Fruit fly (Drosophila melanogaster) whole organism, embryonic: Measurements from ENCODE around the gene CG9628.

ENCODE experiments used
- ATbp ChIP-seq: fragments of 200-800 bp; sonication (Bioruptor generic); optimal IDR thresholded peaks from 2 replicates; lab custom pipeline; 2017; ENCODE audit warnings: missing biosample characterization, mild to moderate bottlenecking, missing genetic modification characterization, missing genetic modification reagents
- Awh ChIP-seq: fragments of 200-800 bp; sonication (Bioruptor generic); IDR thresholded peaks from 2 replicates; pipeline ENCODE4, ENCODE4 v1.3.6; 2022; ENCODE audit warnings: missing biosample characterization, missing genetic modification characterization
- CG12299 ChIP-seq: fragments of 200-800 bp; sonication (Bioruptor generic); optimal IDR thresholded peaks from 2 replicates; lab custom pipeline; 2018; ENCODE audit warnings: missing biosample characterization, mild to moderate bottlenecking, missing genetic modification characterization
- CG13296 ChIP-seq: fragments of 200-800 bp; sonication (Bioruptor generic); optimal IDR thresholded peaks from 3 replicates; lab custom pipeline; 2018; ENCODE audit warnings: missing biosample characterization, mild to moderate bottlenecking, missing genetic modification characterization
- CG14014 ChIP-seq: fragments of 200-800 bp; sonication (Bioruptor generic); IDR thresholded peaks from 2 replicates; pipeline ENCODE4 v1.3.6; 2022; ENCODE audit warnings: missing biosample characterization, missing genetic modification characterization
- CG14710 ChIP-seq: fragments of 200-800 bp; sonication (Bioruptor generic); optimal IDR thresholded peaks from 3 replicates; lab custom pipeline; 2019; ENCODE audit warnings: missing biosample characterization, mild to moderate bottlenecking, missing genetic modification characterization, moderate library complexity
- CG16863 ChIP-seq: fragments of 200-800 bp; sonication (Bioruptor generic); optimal IDR thresholded peaks from 3 replicates; lab custom pipeline; 2016; ENCODE audit warnings: missing biosample characterization, missing genetic modification characterization
- CG18619 ChIP-seq: fragments of 200-800 bp; sonication (Bioruptor generic); optimal IDR thresholded peaks from 3 replicates; lab custom pipeline; 2017; ENCODE audit warnings: missing biosample characterization, mild to moderate bottlenecking, missing genetic modification characterization
- CG2116 ChIP-seq: fragments of 200-800 bp; sonication (Bioruptor generic); optimal IDR thresholded peaks from 3 replicates; lab custom pipeline; 2018; ENCODE audit warnings: missing biosample characterization, mild to moderate bottlenecking, missing genetic modification characterization
- CG3281 ChIP-seq: fragments of 200-800 bp; sonication (Bioruptor generic); optimal IDR thresholded peaks from 3 replicates; lab custom pipeline; 2017; ENCODE audit warnings: missing biosample characterization, mild to moderate bottlenecking, missing genetic modification characterization
- CG33213 ChIP-seq: fragments of 200-800 bp; sonication (Bioruptor generic); optimal IDR thresholded peaks from 3 replicates; lab custom pipeline; 2016; ENCODE audit warnings: missing biosample characterization, missing genetic modification characterization
- CG3995 ChIP-seq: fragments of 200-800 bp; sonication (Bioruptor generic); optimal IDR thresholded peaks from 3 replicates; lab custom pipeline; 2016; ENCODE audit warnings: missing biosample characterization, missing genetic modification characterization
- CG4707 ChIP-seq: fragments of 200-800 bp; sonication (Bioruptor generic); optimal IDR thresholded peaks from 2 replicates; lab custom pipeline; 2018; ENCODE audit warnings: missing biosample characterization, mild to moderate bottlenecking, missing genetic modification characterization, moderate library complexity
- CG6175 ChIP-seq: fragments of 200-800 bp; sonication (Bioruptor generic); IDR thresholded peaks from 3 replicates; pipeline ENCODE4 v1.3.6; 2022; ENCODE audit warnings: missing biosample characterization, missing genetic modification characterization
- CG6254 ChIP-seq: fragments of 200-800 bp; sonication (Bioruptor generic); optimal IDR thresholded peaks from 3 replicates; lab custom pipeline; 2017; ENCODE audit warnings: mild to moderate bottlenecking, missing biosample characterization, missing genetic modification reagents, missing genetic modification characterization
- CG6272 ChIP-seq: fragments of 200-800 bp; sonication (Bioruptor generic); IDR thresholded peaks from 2 replicates; pipeline ENCODE4 v1.3.6; 2022; ENCODE audit warnings: missing biosample characterization, missing genetic modification characterization
- CG7556 ChIP-seq: fragments of 200-800 bp; sonication (Bioruptor generic); optimal IDR thresholded peaks from 2 replicates; lab custom pipeline; 2017; ENCODE audit warnings: missing biosample characterization, mild to moderate bottlenecking, missing genetic modification characterization
- Chrac-16 ChIP-seq: fragments of 200-800 bp; sonication (Bioruptor generic); optimal IDR thresholded peaks from 3 replicates; lab custom pipeline; 2016; ENCODE audit warnings: missing biosample characterization, missing genetic modification characterization
- D ChIP-seq, 2 experiments: fragments of 200-800 bp in 1 of 2; fragments of >200 bp in 1 of 2; sonication (Bioruptor generic) in 1 of 2; optimal IDR thresholded peaks; 2 replicates in 1 of 2; 3 replicates in 1 of 2; lab custom pipeline; 2017; ENCODE audit warnings: mild to moderate bottlenecking in 1 of 2, missing biosample characterization in 1 of 2, missing genetic modification characterization in 1 of 2, missing genetic modification reagents in 1 of 2
- Dbx ChIP-seq: fragments of 200-800 bp; sonication (Bioruptor generic); IDR thresholded peaks from 3 replicates; pipeline ENCODE4 v1.3.6; 2022; ENCODE audit warnings: missing biosample characterization, missing genetic modification characterization
- E2f2 ChIP-seq: fragments of 200-800 bp; sonication (Bioruptor generic); IDR thresholded peaks from 2 replicates; pipeline ENCODE4 v1.3.6; 2022; ENCODE audit warnings: missing biosample characterization, missing genetic modification characterization
- Ets65A ChIP-seq: fragments of 200-800 bp; sonication (Bioruptor generic); peaks from one replicate; lab custom pipeline; 2016; ENCODE audit warnings: missing biosample characterization, missing genetic modification characterization
- HLH3B ChIP-seq: fragments of 200-800 bp; sonication (Bioruptor generic); IDR thresholded peaks from 2 replicates; pipeline ENCODE4 v1.3.6; 2022; ENCODE audit warnings: missing biosample characterization, missing genetic modification characterization
- Hr39 ChIP-seq: fragments of >200 bp; optimal IDR thresholded peaks from 2 replicates; lab custom pipeline; 2017
- Hr78 ChIP-seq, 2 experiments: fragments of 200-800 bp in 1 of 2; fragments of >200 bp in 1 of 2; sonication (Bioruptor generic) in 1 of 2; optimal IDR thresholded peaks; 2 replicates each; lab custom pipeline; 2017 to 2019; ENCODE audit warnings: missing biosample characterization in 2 of 2, missing genetic modification characterization in 2 of 2, mild to moderate bottlenecking in 1 of 2, moderate library complexity in 1 of 2
- Hsf ChIP-seq: fragments of 200-800 bp; sonication (Bioruptor generic); optimal IDR thresholded peaks from 3 replicates; lab custom pipeline; 2016; ENCODE audit warnings: missing biosample characterization, missing genetic modification characterization
- Med ChIP-seq: fragments of 200-800 bp; sonication (Bioruptor generic); peaks from one replicate; lab custom pipeline; 2016; ENCODE audit warnings: missing biosample characterization, missing genetic modification characterization, mild to moderate bottlenecking, inconsistent platforms, moderate library complexity
- Ravus ChIP-seq: fragments of 200-800 bp; sonication (Bioruptor generic); IDR thresholded peaks from 2 replicates; pipeline ENCODE4 v1.3.6; 2022; ENCODE audit warnings: missing biosample characterization, missing genetic modification characterization
- Stat92E ChIP-seq, 3 experiments: fragments of >200 bp in 2 of 3; fragments of 200-800 bp in 1 of 3; sonication (Bioruptor generic) in 1 of 3; optimal IDR thresholded peaks; 2 replicates each; lab custom pipeline; 2017 to 2019; ENCODE audit warnings: missing biosample characterization in 3 of 3, missing genetic modification characterization in 3 of 3, mild to moderate bottlenecking in 1 of 3, moderate library complexity in 1 of 3
- bab2 ChIP-seq: fragments of 200-800 bp; sonication (Bioruptor generic); optimal IDR thresholded peaks from 2 replicates; lab custom pipeline; 2016; ENCODE audit warnings: missing biosample characterization, missing genetic modification characterization
- bbx ChIP-seq: fragments of 200-800 bp; sonication (Bioruptor generic); IDR thresholded peaks from 2 replicates; pipeline ENCODE4 v1.3.6; 2022; ENCODE audit warnings: missing biosample characterization, missing genetic modification characterization; ENCODE audit not compliant: partially characterized antibody
- bcd ChIP-seq: fragments of 200-800 bp; sonication (Bioruptor generic); optimal IDR thresholded peaks from 2 replicates; lab custom pipeline; 2017; ENCODE audit warnings: missing biosample characterization, mild to moderate bottlenecking, missing genetic modification characterization
- bigmax ChIP-seq: fragments of 200-800 bp; sonication (Bioruptor generic); optimal IDR thresholded peaks from 2 replicates; lab custom pipeline; 2018; ENCODE audit warnings: missing biosample characterization, mild to moderate bottlenecking, missing genetic modification characterization
- ci ChIP-seq: fragments of 200-800 bp; sonication (Bioruptor generic); IDR thresholded peaks from 3 replicates; pipeline ENCODE4 v1.3.6; 2022; ENCODE audit warnings: missing biosample characterization, missing genetic modification characterization
- gcm ChIP-seq: fragments of 200-800 bp; sonication (Bioruptor generic); optimal IDR thresholded peaks from 2 replicates; lab custom pipeline; 2019; ENCODE audit warnings: missing biosample characterization, mild to moderate bottlenecking, missing genetic modification characterization, moderate library complexity
- h ChIP-seq: fragments of >200 bp; optimal IDR thresholded peaks from 2 replicates; lab custom pipeline; 2017
- ham ChIP-seq: fragments of 200-800 bp; sonication (Bioruptor generic); IDR thresholded peaks from 2 replicates; pipeline ENCODE4 v1.3.6; 2022; ENCODE audit warnings: missing biosample characterization, missing genetic modification characterization
- kni ChIP-seq: fragments of 200-800 bp; sonication (Bioruptor generic); optimal IDR thresholded peaks from 3 replicates; lab custom pipeline; 2017; ENCODE audit warnings: mild to moderate bottlenecking, missing biosample characterization, missing genetic modification reagents, missing genetic modification characterization
- lmd ChIP-seq: fragments of 200-800 bp; sonication (Bioruptor generic); IDR thresholded peaks from 2 replicates; pipeline ENCODE4 v1.3.6; 2022; ENCODE audit warnings: missing biosample characterization, missing genetic modification characterization
- pfk ChIP-seq: fragments of 200-800 bp; sonication (Bioruptor generic); optimal IDR thresholded peaks from 2 replicates; lab custom pipeline; 2018; ENCODE audit warnings: missing biosample characterization, mild to moderate bottlenecking, missing genetic modification characterization, moderate library complexity
- prd ChIP-seq, 3 experiments: fragments of >200 bp in 2 of 3; fragments of 200-800 bp in 1 of 3; sonication (Bioruptor generic) in 1 of 3; optimal IDR thresholded peaks in 2 of 3; IDR thresholded peaks in 1 of 3; 2 replicates in 2 of 3; 3 replicates in 1 of 3; pipeline versions ENCODE4 v1.3.6 to Lab custom; 2017 to 2022; ENCODE audit warnings: missing biosample characterization in 1 of 3, missing genetic modification characterization in 1 of 3
- pzg ChIP-seq: fragments of 200-800 bp; sonication (Bioruptor generic); optimal IDR thresholded peaks from 3 replicates; lab custom pipeline; 2018; ENCODE audit warnings: missing biosample characterization, mild to moderate bottlenecking, missing genetic modification characterization, moderate library complexity
- run ChIP-seq: fragments of 200-800 bp; sonication (Bioruptor generic); optimal IDR thresholded peaks from 3 replicates; lab custom pipeline; 2018; ENCODE audit warnings: missing biosample characterization, mild to moderate bottlenecking, missing genetic modification characterization
- salm ChIP-seq: fragments of 200-800 bp; sonication (Bioruptor generic); optimal IDR thresholded peaks from 2 replicates; lab custom pipeline; 2018; ENCODE audit warnings: missing biosample characterization, mild to moderate bottlenecking, missing genetic modification characterization
- sens ChIP-seq: fragments of 200-800 bp; sonication (Bioruptor generic); peaks from one replicate; lab custom pipeline; 2016; ENCODE audit warnings: missing biosample characterization, missing genetic modification characterization
- sima ChIP-seq: fragments of 200-800 bp; sonication (Bioruptor generic); optimal IDR thresholded peaks from 2 replicates; lab custom pipeline; 2016; ENCODE audit warnings: missing biosample characterization, missing genetic modification characterization
- so ChIP-seq: fragments of 200-800 bp; sonication (Bioruptor generic); IDR thresholded peaks from 3 replicates; pipeline ENCODE4 v1.3.6; 2022; ENCODE audit warnings: missing biosample characterization, missing genetic modification characterization
- wek ChIP-seq: fragments of 200-800 bp; sonication (Bioruptor generic); optimal IDR thresholded peaks from 3 replicates; lab custom pipeline; 2018; ENCODE audit warnings: missing biosample characterization, mild to moderate bottlenecking, missing genetic modification characterization, moderate library complexity

The CG9628 gene

dm6 chr3L:14631964-14632758, 9.6 kb downstream of the CG9628 start, which contains the start of the genes RecQ5 and dlp (continued):
- TF ChIP-seq HLH3B = peak; percentile 64
- TF ChIP-seq CG6254 (GFP tag; lab: Kevin White, UChicago) = peak; percentile 51
- TF ChIP-seq CG33213 (GFP tag; lab: Kevin White, UChicago) = peak; percentile 17
- TF ChIP-seq CG4707 = peak; percentile 23
- TF ChIP-seq bcd (GFP tag; lab: Kevin White, UChicago) = peak; percentile 58
- TF ChIP-seq Hr78 (GFP tag; optimal IDR thresholded peaks at IDR 0.05; lab: Kevin White, UChicago) = peak in 1 of 2 experiments; percentile 22
- TF ChIP-seq Med (GFP tag; lab: Kevin White, UChicago) = peak; percentile 94
- TF ChIP-seq E2f2 (GFP tag; lab: Robert Waterston, UW) = peak; percentile 75
- peak; percentile 56 for TF ChIP-seq pzg (GFP tag; lab: Kevin White, UChicago)
- TF ChIP-seq CG2116 (GFP tag; lab: Kevin White, UChicago) = peak; percentile 84
- peak; percentile 98 for TF ChIP-seq CG3995
- peak; percentile 66 for TF ChIP-seq CG18619
- TF ChIP-seq CG6175 (GFP tag; lab: Robert Waterston, UW) = 0 out of 3 replicates have a peak, but pooled peaks have one; percentile 20
- TF ChIP-seq bbx (GFP tag; lab: Robert Waterston, UW) = peak; percentile 98
- TF ChIP-seq ATbp (GFP tag; lab: Kevin White, UChicago) = peak; percentile 25
- TF ChIP-seq run (tag; lab: Kevin White, UChicago) = peak; percentile 57
- TF ChIP-seq gcm = peak; percentile 66
- no peak for TF ChIP-seq Hr39 (lab: Kevin White, UChicago)
- TF ChIP-seq ci (GFP tag; lab: Robert Waterston, UW) = peak; percentile 85
- TF ChIP-seq prd (optimal IDR thresholded peaks at IDR 0.05; lab: Kevin White, UChicago) = no peak
- peak; percentile 12; the same call in 1 of the 3 replicates for TF ChIP-seq prd (GFP tag; IDR thresholded peaks at IDR 0.05; lab: Robert Waterston, UW)
- peak; percentile 45; the same call in 1 of the 3 replicates for TF ChIP-seq so (GFP tag; lab: Robert Waterston, UW)
- TF ChIP-seq h (lab: Kevin White, UChicago) = no peak
- peak; percentile 92 for TF ChIP-seq sens (GFP tag; lab: Kevin White, UChicago)
- peak; percentile 55 for TF ChIP-seq Hsf (GFP tag; lab: Kevin White, UChicago)
- TF ChIP-seq pfk (GFP tag; lab: Kevin White, UChicago) = peak; percentile 11
- peak; percentile 67 for TF ChIP-seq CG16863
- TF ChIP-seq lmd (GFP tag; lab: Robert Waterston, UW) = peak; percentile 49
- peak; percentile 65 for TF ChIP-seq CG13296 (GFP tag; lab: Kevin White, UChicago)
- TF ChIP-seq Awh (GFP tag; lab: Robert Waterston, UW) = 0 out of 2 replicates have a peak, but pooled peaks have one; percentile 24
- no peak for TF ChIP-seq sima (GFP tag; lab: Kevin White, UChicago)
- peak; percentile 60 for TF ChIP-seq bab2 (GFP tag; lab: Kevin White, UChicago)
- TF ChIP-seq CG7556 (GFP tag; lab: Kevin White, UChicago) = peak; percentile 84
- TF ChIP-seq Chrac-16 (GFP tag; lab: Kevin White, UChicago) = peak; percentile 82
- TF ChIP-seq Ravus (GFP tag; lab: Robert Waterston, UW) = peak; percentile 39; the same call in 1 of the 2 replicates
- peak; percentile 63 for TF ChIP-seq CG3281
- peak; percentile 89 for TF ChIP-seq CG14710 (tag; lab: Kevin White, UChicago)
- TF ChIP-seq Dbx (GFP tag; lab: Robert Waterston, UW) = peak; percentile 90
- TF ChIP-seq salm = peak; percentile 42
- TF ChIP-seq D (optimal IDR thresholded peaks at IDR 0.05; lab: Kevin White, UChicago) = no peak
- TF ChIP-seq D (GFP tag; optimal IDR thresholded peaks at IDR 0.05; lab: Kevin White, UChicago) = peak; percentile 57
- peak; percentile 4 for TF ChIP-seq wek (GFP tag; lab: Kevin White, UChicago)
- peak in 1 of 3 experiments; percentile 84 for TF ChIP-seq Stat92E (GFP tag; optimal IDR thresholded peaks at IDR 0.05; lab: Kevin White, UChicago)
- TF ChIP-seq CG6272 (GFP tag; lab: Robert Waterston, UW) = peak; percentile 17; the same call in 1 of the 2 replicates
- TF ChIP-seq Ets65A = peak; percentile 92
- peak; percentile 35 for TF ChIP-seq kni
- TF ChIP-seq ham (GFP tag; lab: Robert Waterston, UW) = no peak
- no peak for TF ChIP-seq CG12299
- no peak for TF ChIP-seq bigmax
- TF ChIP-seq CG14014 = peak; percentile 75
